Fruit fly (Drosophila melanogaster) whole organism, pupa: ENCODE results near the gene Syt12.

ENCODE experiments used
- Ets98B ChIP-seq: fragments of 200-800 bp; sonication (Bioruptor generic); IDR thresholded peaks from 2 replicates; pipeline ENCODE4 v1.3.6; 2022; ENCODE audit warnings: missing biosample characterization, missing genetic modification characterization
- Pif1B ChIP-seq: fragments of 200-800 bp; sonication (Bioruptor generic); optimal IDR thresholded peaks from 3 replicates; lab custom pipeline; 2016; ENCODE audit warnings: missing biosample characterization, missing genetic modification characterization

DNA sequence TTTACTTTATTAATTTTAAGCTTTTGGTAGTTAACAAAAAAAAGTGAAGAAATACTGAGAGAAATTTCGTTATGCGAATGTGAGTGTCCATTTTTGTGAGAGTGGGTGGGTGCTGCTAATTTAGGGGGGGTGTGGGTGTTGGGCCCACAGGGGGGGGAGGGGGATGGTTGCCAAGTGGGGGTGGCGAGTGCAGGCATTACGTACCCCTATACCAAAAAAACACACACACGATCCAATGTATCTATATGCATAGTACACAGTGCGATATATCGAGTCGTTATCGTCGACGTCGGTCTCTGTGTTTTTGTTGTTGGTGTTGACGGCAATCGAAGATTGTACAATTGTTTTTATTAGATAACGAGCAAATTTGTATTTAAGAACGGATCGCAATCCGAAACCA is 35.5 kb upstream of the Syt12 start:
- TF ChIP-seq Ets98B (GFP tag; lab: Robert Waterston, UW) (no peak), Pif1B (GFP tag; lab: Kevin White, UChicago) (no peak)
